Worm (Caenorhabditis elegans) whole organism, late embryonic: Measurements from ENCODE around the gene T05A8.11.

Experiments used
- F13H6.1 ChIP-seq: sonication (generic microtip); optimal IDR thresholded peaks from 2 replicates; lab custom pipeline; 2016; ENCODE audit warnings: missing genetic modification characterization, missing compliant biosample characterization
- ama-1 ChIP-seq: fragments of 150-350 bp; optimal IDR thresholded peaks from 2 replicates; lab custom pipeline; 2014
- ceh-45 ChIP-seq: fragments of 200-800 bp; sonication (Bioruptor generic); IDR thresholded peaks from 2 replicates; pipeline ENCODE4 v1.3.6; 2022; ENCODE audit warnings: missing genetic modification reagents, missing genetic modification characterization, missing compliant biosample characterization
- dmd-4 ChIP-seq: sonication (generic microtip); optimal IDR thresholded peaks from 2 replicates; lab custom pipeline; 2016; ENCODE audit warnings: borderline replicate concordance, missing genetic modification characterization, missing compliant biosample characterization
- fkh-10 ChIP-seq: fragments of 150-350 bp; optimal IDR thresholded peaks from 2 replicates; lab custom pipeline; 2014; ENCODE audit warnings: missing biosample characterization, missing genetic modification reagents, missing genetic modification characterization
- hlh-30 ChIP-seq: sonication (generic microtip); optimal IDR thresholded peaks from 2 replicates; lab custom pipeline; 2017; ENCODE audit warnings: antibody characterized with exemption, missing genetic modification characterization, missing compliant biosample characterization; ENCODE audit not compliant: insufficient read depth
- madf-2 ChIP-seq: sonication (generic microtip); optimal IDR thresholded peaks from 2 replicates; lab custom pipeline; 2017; ENCODE audit warnings: missing genetic modification characterization, missing compliant biosample characterization
- nfya-1 ChIP-seq: sonication (generic microtip); optimal IDR thresholded peaks from 2 replicates; lab custom pipeline; 2017; ENCODE audit warnings: missing genetic modification characterization, mild to moderate bottlenecking, missing compliant biosample characterization, antibody characterized with exemption, moderate library complexity
- odd-2 ChIP-seq: sonication (generic microtip); optimal IDR thresholded peaks from 2 replicates; lab custom pipeline; 2017; ENCODE audit warnings: antibody characterized with exemption, mild to moderate bottlenecking, missing genetic modification characterization, missing compliant biosample characterization
- rnt-1 ChIP-seq: sonication (generic microtip); optimal IDR thresholded peaks from 2 replicates; lab custom pipeline; 2016; ENCODE audit warnings: missing genetic modification characterization, missing compliant biosample characterization
- tbx-2 ChIP-seq: sonication (generic microtip); optimal IDR thresholded peaks from 2 replicates; lab custom pipeline; 2016; ENCODE audit warnings: missing genetic modification characterization, missing compliant biosample characterization
- ztf-16 ChIP-seq: sonication (generic microtip); optimal IDR thresholded peaks from 2 replicates; lab custom pipeline; 2017; ENCODE audit warnings: missing genetic modification characterization, missing compliant biosample characterization

DNA sequence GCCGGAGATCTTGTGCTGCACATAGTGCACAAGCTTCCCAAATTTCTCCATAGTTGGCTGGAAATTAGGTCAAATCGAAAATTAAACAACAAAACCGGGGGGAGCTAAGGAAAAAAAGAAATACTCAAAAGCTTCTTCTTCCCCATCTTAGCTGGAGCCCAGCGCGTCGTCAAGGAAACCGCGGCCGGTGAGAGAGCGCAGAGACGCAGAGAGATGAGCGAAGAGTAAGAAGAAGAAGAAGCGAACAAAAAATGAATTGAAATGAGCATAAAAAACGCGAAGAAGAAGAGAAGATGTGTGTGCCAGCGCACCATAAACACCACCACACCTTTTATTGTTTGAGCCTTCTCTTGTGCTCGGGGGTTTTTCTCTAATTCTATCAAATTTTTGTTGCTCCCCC is 9.7 kb upstream of the T05A8.11 start, which contains the start of gene wdr-31:
- TF ChIP-seq F13H6.1 (tag; lab: Kevin White, UChicago) (no peak), ztf-16 (no peak), madf-2 (tag; lab: Kevin White, UChicago) (no peak), odd-2 (tag; lab: Kevin White, UChicago) (no peak), rnt-1 (tag; lab: Kevin White, UChicago) (no peak), ama-1 (lab: Kevin White, UChicago) (no peak), fkh-10 (GFP tag; lab: Kevin White, UChicago) (no peak), dmd-4 (tag; lab: Kevin White, UChicago) (no peak), nfya-1 (tag; lab: Kevin White, UChicago) (no peak), ceh-45 (GFP tag; lab: Robert Waterston, UW) (no peak), tbx-2 (no peak), hlh-30 (tag; lab: Kevin White, UChicago) (no peak)
